Worm (Caenorhabditis elegans) whole organism, L4 larva: ENCODE measurements around the gene unc-41.

ENCODE experiments used
- D1046.2 ChIP-seq: fragments of 200-800 bp; sonication (Bioruptor generic); IDR thresholded peaks from 2 replicates; pipeline ENCODE4 v1.3.6; 2022; ENCODE audit warnings: missing genetic modification characterization, missing compliant biosample characterization
- F10B5.3 ChIP-seq: sonication (generic microtip); optimal IDR thresholded peaks from 2 replicates; lab custom pipeline; 2016; ENCODE audit warnings: mild to moderate bottlenecking, missing genetic modification characterization, missing compliant biosample characterization
- F37D6.2 ChIP-seq: sonication (generic microtip); optimal IDR thresholded peaks from 2 replicates; lab custom pipeline; 2016; ENCODE audit warnings: mild to moderate bottlenecking, missing genetic modification characterization, missing compliant biosample characterization
- F44E2.7 ChIP-seq: fragments of 200-800 bp; sonication (Bioruptor generic); IDR thresholded peaks from 2 replicates; pipeline ENCODE4 v2.1.2; 2022; ENCODE audit warnings: missing genetic modification characterization, missing compliant biosample characterization
- F49E8.2 ChIP-seq: sonication (generic microtip); optimal IDR thresholded peaks from 2 replicates; lab custom pipeline; 2016; ENCODE audit warnings: missing compliant biosample characterization, mild to moderate bottlenecking, missing genetic modification characterization, borderline replicate concordance
- R02D3.7 ChIP-seq: fragments of 150-350 bp; sonication (generic microtip); optimal IDR thresholded peaks from 3 replicates; lab custom pipeline; 2014; ENCODE audit warnings: missing biosample characterization, missing genetic modification characterization
- Y5F2A.4 ChIP-seq: fragments of 200-800 bp; sonication (Bioruptor generic); optimal IDR thresholded peaks from 2 replicates; lab custom pipeline; 2018; ENCODE audit warnings: mild to moderate bottlenecking, missing genetic modification characterization, missing compliant biosample characterization
- ZK337.2 ChIP-seq: fragments of 200-800 bp; sonication (Bioruptor generic); IDR thresholded peaks from 2 replicates; pipeline ENCODE4 v1.3.6; 2022; ENCODE audit warnings: missing genetic modification reagents, missing genetic modification characterization, missing compliant biosample characterization
- ZK546.5 ChIP-seq, 2 experiments: sonication (generic microtip); optimal IDR thresholded peaks; 2 replicates each; lab custom pipeline; 2017; ENCODE audit warnings: missing biosample characterization in 2 of 2, missing genetic modification characterization in 2 of 2
- aly-2 ChIP-seq: sonication (generic microtip); optimal IDR thresholded peaks from 2 replicates; lab custom pipeline; 2018; ENCODE audit warnings: missing biosample characterization, missing genetic modification characterization
- ceh-20 ChIP-seq: fragments of 200-800 bp; sonication (Bioruptor generic); IDR thresholded peaks from 2 replicates; pipeline ENCODE4 v1.3.6; 2022; ENCODE audit warnings: missing genetic modification reagents, missing genetic modification characterization, missing compliant biosample characterization
- ceh-28 ChIP-seq: fragments of 150-350 bp; optimal IDR thresholded peaks from 2 replicates; lab custom pipeline; 2014; ENCODE audit warnings: missing biosample characterization, missing genetic modification reagents, missing genetic modification characterization
- ceh-32 ChIP-seq: sonication (generic microtip); optimal IDR thresholded peaks from 2 replicates; lab custom pipeline; 2016; ENCODE audit warnings: mild to moderate bottlenecking, missing genetic modification characterization, missing compliant biosample characterization; ENCODE audit not compliant: poor library complexity
- ceh-82 ChIP-seq: sonication (generic microtip); optimal IDR thresholded peaks from 2 replicates; lab custom pipeline; 2017; ENCODE audit warnings: missing biosample characterization, missing genetic modification characterization
- cey-2 ChIP-seq: sonication (generic microtip); optimal IDR thresholded peaks from 3 replicates; lab custom pipeline; 2017; ENCODE audit warnings: missing genetic modification characterization, mild to moderate bottlenecking, missing compliant biosample characterization, antibody characterized with exemption, borderline replicate concordance; ENCODE audit not compliant: insufficient read depth
- daf-19 ChIP-seq: fragments of 200-800 bp; sonication (Bioruptor generic); conservative IDR thresholded peaks from 2 replicates; pipeline ENCODE4 v1.3.6; 2022; ENCODE audit warnings: missing genetic modification characterization, missing compliant biosample characterization
- daf-8 ChIP-seq: fragments of 200-800 bp; sonication (Bioruptor generic); IDR thresholded peaks from 2 replicates; pipeline ENCODE4 v1.3.6; 2022; ENCODE audit warnings: missing genetic modification characterization, missing compliant biosample characterization
- dmd-9 ChIP-seq: fragments of 200-800 bp; sonication (Bioruptor generic); IDR thresholded peaks from 2 replicates; pipeline ENCODE4 v1.3.6; 2022; ENCODE audit warnings: missing genetic modification reagents, missing genetic modification characterization, missing compliant biosample characterization
- dve-1 ChIP-seq: sonication (generic microtip); optimal IDR thresholded peaks from 2 replicates; lab custom pipeline; 2017; ENCODE audit warnings: antibody characterized with exemption, mild to moderate bottlenecking, missing genetic modification characterization, missing compliant biosample characterization; ENCODE audit not compliant: insufficient read depth
- egl-43 ChIP-seq: fragments of 200-800 bp; sonication (Bioruptor generic); IDR thresholded peaks from 2 replicates; pipeline ENCODE4 v1.3.6; 2022; ENCODE audit warnings: missing genetic modification reagents, missing genetic modification characterization, missing compliant biosample characterization
- fkh-10 ChIP-seq: fragments of 150-350 bp; optimal IDR thresholded peaks from 2 replicates; lab custom pipeline; 2014; ENCODE audit warnings: missing biosample characterization, missing genetic modification reagents, missing genetic modification characterization
- hlh-30 ChIP-seq: sonication (generic microtip); optimal IDR thresholded peaks from 2 replicates; lab custom pipeline; 2017; ENCODE audit warnings: antibody characterized with exemption, mild to moderate bottlenecking, missing genetic modification characterization, missing compliant biosample characterization; ENCODE audit not compliant: insufficient read depth
- hmg-1.1 ChIP-seq: fragments of 200-800 bp; sonication (Bioruptor generic); IDR thresholded peaks from 2 replicates; pipeline ENCODE4 v1.3.6; 2022; ENCODE audit warnings: missing genetic modification reagents, missing genetic modification characterization, missing compliant biosample characterization
- lin-13 ChIP-seq: fragments of 150-350 bp; optimal IDR thresholded peaks from 2 replicates; lab custom pipeline; 2014; ENCODE audit warnings: missing biosample characterization, missing genetic modification reagents, missing genetic modification characterization
- lin-15B ChIP-seq: fragments of 150-350 bp; sonication (generic microtip); optimal IDR thresholded peaks from 3 replicates; lab custom pipeline; 2014; ENCODE audit warnings: missing biosample characterization, missing genetic modification characterization
- lin-38 ChIP-seq: fragments of 200-800 bp; sonication (Bioruptor generic); IDR thresholded peaks from 2 replicates; pipeline ENCODE4 v1.3.6; 2022; ENCODE audit warnings: missing genetic modification reagents, missing genetic modification characterization, missing compliant biosample characterization
- lin-39 ChIP-seq: fragments of 150-350 bp; optimal IDR thresholded peaks from 2 replicates; lab custom pipeline; 2014; ENCODE audit warnings: missing biosample characterization, missing genetic modification reagents, missing genetic modification characterization
- mdl-1 ChIP-seq, 2 experiments: fragments of 150-350 bp in 1 of 2; sonication (generic microtip) in 1 of 2; optimal IDR thresholded peaks; 2 replicates each; lab custom pipeline; 2014 to 2017; ENCODE audit warnings: missing biosample characterization in 2 of 2, missing genetic modification characterization in 2 of 2
- mes-2 ChIP-seq: sonication (generic microtip); optimal IDR thresholded peaks from 2 replicates; lab custom pipeline; 2016; ENCODE audit warnings: missing genotype, mild to moderate bottlenecking, missing genetic modification characterization, missing compliant biosample characterization; ENCODE audit not compliant: poor library complexity, severe bottlenecking
- mxl-2 ChIP-seq: fragments of 200-800 bp; sonication (Bioruptor generic); conservative IDR thresholded peaks from 2 replicates; pipeline ENCODE4 v1.3.6; 2022; ENCODE audit warnings: missing genetic modification reagents, missing genetic modification characterization, missing compliant biosample characterization
- nhr-102 ChIP-seq: sonication (generic microtip); optimal IDR thresholded peaks from 2 replicates; lab custom pipeline; 2016; ENCODE audit warnings: mild to moderate bottlenecking, missing genetic modification characterization, moderate library complexity, missing compliant biosample characterization
- nhr-11 ChIP-seq: fragments of 150-350 bp; optimal IDR thresholded peaks from 2 replicates; lab custom pipeline; 2014; ENCODE audit warnings: missing biosample characterization, missing genetic modification characterization
- nhr-42 ChIP-seq: fragments of 200-800 bp; sonication (Bioruptor generic); IDR thresholded peaks from 2 replicates; pipeline ENCODE4 v1.3.6; 2022; ENCODE audit warnings: missing genetic modification characterization, missing compliant biosample characterization
- php-3 ChIP-seq: fragments of 200-800 bp; sonication (Bioruptor generic); IDR thresholded peaks from 2 replicates; pipeline ENCODE4 v1.3.6; 2022; ENCODE audit warnings: missing genetic modification reagents, missing genetic modification characterization, missing compliant biosample characterization
- rbr-2 ChIP-seq: sonication (generic microtip); optimal IDR thresholded peaks from 2 replicates; lab custom pipeline; 2016; ENCODE audit warnings: missing genotype, missing genetic modification characterization, missing compliant biosample characterization
- saeg-2 ChIP-seq: fragments of 200-800 bp; sonication (Bioruptor generic); IDR thresholded peaks from 2 replicates; pipeline ENCODE4 v1.3.6; 2022; ENCODE audit warnings: missing genetic modification reagents, missing genetic modification characterization, missing compliant biosample characterization
- tag-97 ChIP-seq: fragments of 200-800 bp; sonication (Bioruptor generic); IDR thresholded peaks from 2 replicates; pipeline ENCODE4 v1.3.6; 2022; ENCODE audit warnings: missing genetic modification characterization, missing compliant biosample characterization
- unc-130 ChIP-seq: sonication (generic microtip); optimal IDR thresholded peaks from 2 replicates; lab custom pipeline; 2016; ENCODE audit warnings: missing genetic modification reagents, missing genetic modification characterization, missing compliant biosample characterization
- unc-62 ChIP-seq, 3 experiments: fragments of 150-350 bp in 1 of 3; sonication (generic microtip); optimal IDR thresholded peaks in 2 of 3; peaks in 1 of 3; 1 replicate in 1 of 3; 2 replicates in 2 of 3; lab custom pipeline; 2014 to 2017; ENCODE audit warnings: missing biosample characterization in 3 of 3, missing genetic modification characterization in 3 of 3, missing genetic modification reagents in 3 of 3, missing genotype in 1 of 3
- vab-7 ChIP-seq: fragments of 200-800 bp; sonication (Bioruptor generic); IDR thresholded peaks from 2 replicates; pipeline ENCODE4 v1.3.6; 2022; ENCODE audit warnings: missing genetic modification reagents, missing genetic modification characterization, missing compliant biosample characterization
- ztf-11 ChIP-seq: fragments of 150-350 bp; optimal IDR thresholded peaks from 2 replicates; lab custom pipeline; 2014; ENCODE audit warnings: missing biosample characterization, missing genetic modification characterization
- ztf-7 ChIP-seq: fragments of 150-350 bp; optimal IDR thresholded peaks from 2 replicates; lab custom pipeline; 2014; ENCODE audit warnings: missing biosample characterization, missing genetic modification characterization

The unc-41 gene

DNA sequence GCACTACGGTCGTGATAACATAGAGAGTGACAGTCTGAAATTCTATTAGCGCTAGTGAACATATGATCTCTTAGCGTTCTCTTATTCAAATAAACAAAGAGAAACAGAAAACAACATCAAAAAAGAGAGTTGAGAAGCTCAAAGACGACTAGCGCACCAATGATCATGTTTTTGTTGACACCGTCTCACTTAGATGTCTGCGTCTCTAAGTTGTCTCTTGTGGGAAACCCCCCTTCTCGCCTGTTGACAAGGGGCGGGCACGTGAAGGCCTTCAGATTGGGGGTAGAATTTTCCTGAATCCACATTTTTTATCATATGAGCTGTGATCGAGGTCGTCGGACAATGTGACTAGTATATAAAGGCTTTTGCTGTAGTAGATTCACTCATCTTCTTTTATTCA lies 43.9 kb upstream of the unc-41 start (continued):
- TF ChIP-seq ceh-20 (GFP tag; lab: Robert Waterston, UW), result no peak
- TF ChIP-seq ZK546.5 (tag; optimal IDR thresholded peaks at IDR 0.05; lab: Kevin White, UChicago), result no peak
- no peak for TF ChIP-seq F37D6.2 (tag; lab: Kevin White, UChicago)
- TF ChIP-seq mxl-2 (GFP tag; lab: Robert Waterston, UW), result no peak
- no peak for TF ChIP-seq dmd-9 (GFP tag; lab: Robert Waterston, UW)
- TF ChIP-seq mdl-1 (tag; optimal IDR thresholded peaks at IDR 0.05; lab: Kevin White, UChicago), result peak; percentile 84 to 88
- TF ChIP-seq aly-2 (tag; lab: Kevin White, UChicago), result no peak
- TF ChIP-seq saeg-2 (GFP tag; lab: Robert Waterston, UW), result no peak
- TF ChIP-seq ztf-7, result no peak
- peak; percentile 58 for TF ChIP-seq rbr-2 (tag; lab: Kevin White, UChicago)
- 0 out of 2 replicates have a peak, but pooled peaks have one; percentile 13 for TF ChIP-seq lin-38 (GFP tag; lab: Robert Waterston, UW)
- TF ChIP-seq F49E8.2 (tag; lab: Kevin White, UChicago), result no peak
- peak; percentile 87 for TF ChIP-seq hlh-30 (tag; lab: Kevin White, UChicago)
- no peak for TF ChIP-seq D1046.2 (GFP tag; lab: Robert Waterston, UW)
- peak; percentile 36 for TF ChIP-seq nhr-11 (tag; lab: Kevin White, UChicago)

DNA sequence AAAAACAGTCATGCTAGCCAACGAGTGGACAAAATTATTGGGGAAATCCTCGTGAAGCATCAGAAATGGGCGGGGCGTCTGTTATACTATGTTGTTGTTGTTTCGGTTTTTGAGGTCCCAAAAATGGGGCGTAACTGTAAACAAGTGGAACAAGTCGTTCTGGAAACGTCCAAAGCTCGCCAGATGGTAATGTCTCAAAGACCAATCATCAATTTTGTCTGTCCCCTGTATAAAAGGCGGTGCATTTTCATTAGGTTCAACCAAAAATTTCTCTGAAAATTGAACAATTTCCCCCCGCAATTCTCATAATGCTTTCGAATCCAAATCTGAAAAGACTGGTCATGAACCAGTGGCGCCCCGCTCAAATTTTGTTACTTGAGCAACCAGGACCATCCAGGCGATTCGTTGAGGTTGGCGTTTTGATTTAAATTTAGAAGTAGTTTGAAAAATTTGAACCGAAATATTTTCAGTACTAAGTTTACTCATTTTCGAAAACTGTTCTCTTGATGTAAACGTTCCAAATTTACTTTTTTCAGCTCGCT lies 43.1 kb upstream of the unc-41 start:
- TF ChIP-seq ceh-32 (no peak), Y5F2A.4 (GFP tag; lab: Kevin White, UChicago) (no peak), lin-13 (GFP tag; lab: Kevin White, UChicago) (no peak), hmg-1.1 (GFP tag; lab: Robert Waterston, UW) (no peak), saeg-2 (GFP tag; lab: Robert Waterston, UW) (0 out of 2 replicates have a peak, but pooled peaks have one; percentile 42), vab-7 (GFP tag; lab: Robert Waterston, UW) (0 out of 2 replicates have a peak, but pooled peaks have one; percentile 18), D1046.2 (GFP tag; lab: Robert Waterston, UW) (0 out of 2 replicates have a peak, but pooled peaks have one; percentile 25), egl-43 (GFP tag; lab: Robert Waterston, UW) (no peak), lin-39 (tag; lab: Kevin White, UChicago) (no peak), aly-2 (tag; lab: Kevin White, UChicago) (no peak), lin-15B (tag; lab: Kevin White, UChicago) (no peak), daf-19 (GFP tag; lab: Robert Waterston, UW) (0 out of 2 replicates have a peak, but pooled peaks have one; percentile 23), ztf-11 (tag; lab: Kevin White, UChicago) (no peak), ZK337.2 (GFP tag; lab: Robert Waterston, UW) (no peak), lin-38 (GFP tag; lab: Robert Waterston, UW) (peak; percentile 21; the same call in 1 of the 2 replicates), tag-97 (GFP tag; lab: Robert Waterston, UW) (no peak)
- TF ChIP-seq, all 104 proteins: peak for 5

DNA sequence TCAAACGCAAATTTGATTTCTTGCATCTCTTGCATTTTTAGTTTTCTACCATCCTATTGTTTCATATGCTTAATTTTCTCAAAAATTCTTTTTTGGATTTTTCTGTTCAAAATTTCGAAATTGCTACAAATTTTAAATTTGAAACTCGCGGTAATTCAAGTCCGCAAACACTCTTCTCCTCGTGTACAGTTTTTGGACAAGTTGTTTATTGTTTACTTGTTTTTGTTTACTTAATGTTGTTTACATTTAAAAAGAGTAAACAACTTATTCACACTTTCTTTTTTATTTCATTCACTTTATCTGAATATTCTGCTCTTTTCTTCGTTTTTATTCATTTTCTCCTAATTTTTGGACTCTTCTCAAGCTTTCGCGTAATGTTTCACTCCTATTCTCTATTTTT lies 42.3 kb upstream of the unc-41 start:
- TF ChIP-seq mes-2 (tag; lab: Kevin White, UChicago) (no peak), unc-62 (GFP tag; optimal IDR thresholded peaks at IDR 0.05 in 1 of 2; lab: Kevin White, UChicago) (peak in 1 of 2 experiments; percentile 81), unc-62 (tag; optimal IDR thresholded peaks at IDR 0.05; lab: Kevin White, UChicago) (no peak), lin-38 (GFP tag; lab: Robert Waterston, UW) (peak; percentile 43), unc-130 (GFP tag; lab: Kevin White, UChicago) (peak; percentile 98), F49E8.2 (tag; lab: Kevin White, UChicago) (peak; percentile 43)

DNA sequence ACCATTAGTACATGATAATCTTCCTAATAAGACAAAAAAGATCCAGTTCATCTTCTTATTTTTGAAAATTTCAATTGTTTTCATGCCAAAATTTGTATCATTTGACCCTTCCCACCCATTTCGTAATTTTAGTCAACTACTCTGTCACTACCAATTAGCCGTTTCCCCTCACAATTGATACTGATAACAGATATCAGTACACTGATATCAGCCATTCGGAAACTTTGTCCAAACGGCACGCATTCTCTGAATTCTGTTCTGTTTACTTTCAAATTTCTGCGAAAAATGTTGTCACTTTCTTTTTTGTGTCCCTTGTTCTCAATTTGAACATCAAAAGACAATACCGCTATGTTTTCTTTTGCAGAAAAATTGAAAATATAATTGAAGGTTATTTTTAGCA lies 36.6 kb upstream of the unc-41 start:
- TF ChIP-seq php-3 (GFP tag; lab: Robert Waterston, UW), result no peak
- no peak for TF ChIP-seq fkh-10 (GFP tag; lab: Kevin White, UChicago)
- TF ChIP-seq nhr-102 (tag; lab: Kevin White, UChicago), result no peak
- no peak for TF ChIP-seq F10B5.3 (tag; lab: Kevin White, UChicago)
- TF ChIP-seq dve-1 (tag; lab: Kevin White, UChicago), result peak; percentile 67
- no peak for TF ChIP-seq ZK337.2 (GFP tag; lab: Robert Waterston, UW)
- no peak for TF ChIP-seq vab-7 (GFP tag; lab: Robert Waterston, UW)
- TF ChIP-seq F37D6.2 (tag; lab: Kevin White, UChicago), result no peak
- TF ChIP-seq cey-2 (tag; lab: Kevin White, UChicago), result no peak
- TF ChIP-seq lin-15B (tag; lab: Kevin White, UChicago), result no peak
- no peak for TF ChIP-seq R02D3.7
- TF ChIP-seq F44E2.7 (GFP tag; lab: Robert Waterston, UW), result no peak
- no peak for TF ChIP-seq nhr-42 (GFP tag; lab: Robert Waterston, UW)
- no peak for TF ChIP-seq ceh-82 (tag; lab: Kevin White, UChicago)
- TF ChIP-seq dmd-9 (GFP tag; lab: Robert Waterston, UW), result no peak
- TF ChIP-seq ceh-28 (tag; lab: Kevin White, UChicago), result no peak
- TF ChIP-seq daf-8 (GFP tag; lab: Robert Waterston, UW), result no peak
